Fruit fly (Drosophila melanogaster): ENCODE results near the gene CG43085.

The CG43085 gene

DNA sequence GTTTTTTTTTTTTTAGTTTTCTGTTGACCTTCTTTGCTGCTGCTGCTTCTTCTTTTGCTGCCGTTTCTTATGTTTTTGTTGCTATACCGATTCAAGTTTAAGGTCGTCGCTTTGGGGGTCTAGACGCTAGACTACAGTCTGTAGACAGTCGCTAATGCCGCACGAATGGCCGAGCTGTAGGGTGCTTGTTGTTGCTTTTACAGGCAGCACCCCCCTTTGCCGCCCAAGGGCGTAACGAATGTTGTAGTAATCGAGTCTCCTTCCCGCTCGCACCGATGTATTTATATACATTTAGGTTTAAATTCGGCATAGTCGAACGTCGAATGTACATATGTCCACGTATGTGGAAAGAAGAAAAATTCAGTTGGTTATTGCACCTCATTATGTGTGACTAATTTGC, 41.6 kb downstream of the CG43085 start:
- TF ChIP-seq salr (GFP tag; optimal IDR thresholded peaks at IDR 0.05) (no peak), fkh (GFP tag; optimal IDR thresholded peaks at IDR 0.05) (no peak), topi (GFP tag; optimal IDR thresholded peaks at IDR 0.05) (no peak), Gug (GFP tag; IDR thresholded peaks at IDR 0.05) (no peak), Sox102F (GFP tag; optimal IDR thresholded peaks at IDR 0.05) (no peak), CG34406 (GFP tag; optimal IDR thresholded peaks at IDR 0.05) (no peak), eg (GFP tag; IDR thresholded peaks at IDR 0.05) (no peak), CG1621 (tag; optimal IDR thresholded peaks at IDR 0.05) (no peak), CG6163 (GFP tag; IDR thresholded peaks at IDR 0.05) (no peak), esn (GFP tag; optimal IDR thresholded peaks at IDR 0.05) (no peak), CG4318 (GFP tag; optimal IDR thresholded peaks at IDR 0.05) (no peak), Blimp-1 (GFP tag; optimal IDR thresholded peaks at IDR 0.05) (no peak), vri (GFP tag; optimal IDR thresholded peaks at IDR 0.05) (no peak), CG8632 (GFP tag; optimal IDR thresholded peaks at IDR 0.05) (no peak), CG6276 (GFP tag; optimal IDR thresholded peaks at IDR 0.05) (no peak), cyc (GFP tag; optimal IDR thresholded peaks at IDR 0.05) (no peak), Hr39 (GFP tag; optimal IDR thresholded peaks at IDR 0.05) (no peak)

DNA sequence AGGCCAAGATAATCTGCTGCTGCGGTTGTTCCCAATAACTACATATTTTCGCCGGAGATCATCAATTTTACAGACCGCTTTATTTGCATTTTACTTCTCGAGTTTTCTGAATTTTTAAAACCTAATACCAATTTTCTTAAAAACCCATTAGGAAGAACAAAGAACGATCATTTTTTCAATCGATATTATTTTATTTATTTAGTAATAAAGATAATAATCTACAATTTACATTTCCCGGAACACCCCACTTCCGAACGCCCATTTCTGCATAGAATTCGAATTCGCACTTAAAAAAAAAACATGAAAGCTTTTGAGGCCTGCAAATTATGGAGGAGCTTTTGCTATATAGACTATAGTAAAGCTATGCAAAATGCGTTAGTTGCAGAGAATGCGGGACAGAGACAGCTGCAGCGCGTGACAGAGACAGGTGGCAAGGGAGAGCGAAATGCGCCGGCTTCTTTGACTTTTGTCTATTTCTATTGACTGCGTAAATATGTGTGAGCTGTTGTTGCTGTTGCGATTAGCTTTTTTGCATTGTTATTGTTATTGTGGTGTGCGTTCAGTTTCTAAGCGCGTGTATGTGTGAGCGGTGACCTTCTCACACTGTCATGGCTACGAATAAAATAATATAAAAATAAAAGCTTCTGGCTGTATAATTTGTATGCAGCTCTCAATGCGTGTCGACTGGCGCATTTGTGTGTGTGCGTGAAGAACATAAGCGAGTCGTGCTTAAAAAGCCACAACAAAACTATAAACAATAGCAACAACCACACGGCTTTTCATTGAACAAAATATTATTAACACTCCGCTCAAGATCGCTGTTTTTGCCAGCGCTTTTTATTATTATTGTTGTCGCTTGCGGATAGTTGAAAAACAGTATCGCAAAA, 42.8 kb downstream of the CG43085 start:
- TF ChIP-seq Ets21C (GFP tag; optimal IDR thresholded peaks at IDR 0.05) (no peak), Ets96B (tag; optimal IDR thresholded peaks at IDR 0.05) (no peak), spab (GFP tag; optimal IDR thresholded peaks at IDR 0.05) (no peak), fd85E (GFP tag; optimal IDR thresholded peaks at IDR 0.05) (no peak), CG7368 (GFP tag; optimal IDR thresholded peaks at IDR 0.05) (no peak), Sox102F (GFP tag; optimal IDR thresholded peaks at IDR 0.05) (no peak), CG6163 (GFP tag; IDR thresholded peaks at IDR 0.05) (no peak), fd59A (GFP tag; optimal IDR thresholded peaks at IDR 0.05) (no peak), Smox (GFP tag; optimal IDR thresholded peaks at IDR 0.05) (no peak), CG31627 (GFP tag; optimal IDR thresholded peaks at IDR 0.05) (no peak), CG3032 (tag; optimal IDR thresholded peaks at IDR 0.05) (peak; percentile 13), CG10631 (GFP tag; optimal IDR thresholded peaks at IDR 0.05) (no peak), fkh (GFP tag; optimal IDR thresholded peaks at IDR 0.05) (no peak), CG6808 (GFP tag; optimal IDR thresholded peaks at IDR 0.05) (no peak), Sox14 (GFP tag; optimal IDR thresholded peaks at IDR 0.05) (no peak), CG16779 (tag; optimal IDR thresholded peaks at IDR 0.05) (peak; percentile 2), eg (GFP tag; IDR thresholded peaks at IDR 0.05) (peak; percentile 69; the same call in 2 of the 3 replicates), net (GFP tag; optimal IDR thresholded peaks at IDR 0.05) (no peak), achi (GFP tag; optimal IDR thresholded peaks at IDR 0.05) (peak; percentile 34), CG6792 (GFP tag; optimal IDR thresholded peaks at IDR 0.05) (no peak), ss (GFP tag; optimal IDR thresholded peaks at IDR 0.05) (no peak), Met (GFP tag; optimal IDR thresholded peaks at IDR 0.05) (no peak), CG11762 (GFP tag; optimal IDR thresholded peaks at IDR 0.05; ENCODE audit: insufficient read depth) (no peak), CG8119 (GFP tag; IDR thresholded peaks at IDR 0.05) (peak; percentile 50; the same call in 1 of the 3 replicates), CG6854 (GFP tag; optimal IDR thresholded peaks at IDR 0.05) (no peak), esn (GFP tag; optimal IDR thresholded peaks at IDR 0.05) (no peak), salr (GFP tag; optimal IDR thresholded peaks at IDR 0.05) (no peak), Hr38 (GFP tag; optimal IDR thresholded peaks at IDR 0.05) (no peak), CG10669 (GFP tag; optimal IDR thresholded peaks at IDR 0.05) (peak; percentile 68), CG4318 (GFP tag; optimal IDR thresholded peaks at IDR 0.05) (no peak), lz (GFP tag; optimal IDR thresholded peaks at IDR 0.05) (no peak), Eip75B (GFP tag; optimal IDR thresholded peaks at IDR 0.05) (no peak), Sox15 (GFP tag; optimal IDR thresholded peaks at IDR 0.05) (no peak), dsx (GFP tag; optimal IDR thresholded peaks at IDR 0.05; ENCODE audit: poor library complexity, severe bottlenecking) (no peak), Eip78C (GFP tag) (peak; percentile 47), CG8632 (GFP tag; optimal IDR thresholded peaks at IDR 0.05) (no peak), CG3919 (GFP tag; optimal IDR thresholded peaks at IDR 0.05) (no peak), CG11902 (GFP tag; optimal IDR thresholded peaks at IDR 0.05) (no peak), svp (GFP tag) (no peak)
